Worm (Caenorhabditis elegans): ENCODE results near the gene glb-29.

DNA sequence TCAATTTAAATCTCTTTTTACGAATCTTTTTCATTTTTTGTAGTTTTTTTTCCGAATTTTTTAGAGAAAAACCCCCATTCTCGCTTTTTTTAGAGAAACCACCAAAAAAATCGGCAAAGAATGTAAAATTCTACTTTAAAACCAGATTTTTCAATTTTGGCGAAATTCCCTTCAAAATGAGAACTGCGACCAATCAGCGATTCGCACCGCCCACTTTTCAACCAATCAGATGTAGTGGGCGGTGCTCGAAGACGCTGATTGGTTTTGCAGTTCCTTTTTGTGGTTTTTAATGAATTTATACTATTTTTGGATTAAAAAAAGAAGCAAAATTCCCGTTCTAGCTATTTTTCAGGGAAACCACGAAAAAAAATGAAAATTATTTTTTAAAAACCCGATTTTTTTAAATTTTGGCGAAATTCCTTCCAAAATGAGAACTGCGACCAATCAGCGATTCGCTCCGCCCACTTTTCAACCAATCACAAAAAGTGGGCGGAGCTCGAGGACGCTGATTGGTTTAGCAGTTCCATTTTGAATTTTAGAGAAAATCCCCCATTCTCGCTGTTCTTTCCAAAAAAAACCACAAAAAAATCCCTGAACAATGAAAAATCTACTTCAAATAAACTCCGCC lies 37.7 kb upstream of the glb-29 start:
- TF ChIP-seq W03F9.2 (tag; optimal IDR thresholded peaks at IDR 0.05): no peak
- no peak for TF ChIP-seq him-1 (tag; optimal IDR thresholded peaks at IDR 0.05)
- TF ChIP-seq dao-5 (tag; optimal IDR thresholded peaks at IDR 0.05): no peak
